Fruit fly (Drosophila melanogaster) whole organism, embryonic: ENCODE results near the gene CG10750.

Experiments
- BEAF-32 ChIP-seq: fragments of 200-800 bp; sonication (Bioruptor generic); optimal IDR thresholded peaks from 3 replicates; lab custom pipeline; 2017; ENCODE audit warnings: missing biosample characterization, missing genetic modification characterization, mild to moderate bottlenecking, moderate library complexity, missing genetic modification reagents
- CG1024 ChIP-seq: fragments of 200-800 bp; sonication (Bioruptor generic); IDR thresholded peaks from 2 replicates; pipeline ENCODE4 v1.3.6; 2022; ENCODE audit warnings: missing biosample characterization, missing genetic modification characterization
- CG10959 ChIP-seq: fragments of 200-800 bp; sonication (Bioruptor generic); IDR thresholded peaks from 2 replicates; pipeline ENCODE4 v1.3.6; 2022; ENCODE audit warnings: missing biosample characterization, missing genetic modification characterization
- CG10979 ChIP-seq: fragments of 200-800 bp; sonication (Bioruptor generic); optimal IDR thresholded peaks from 2 replicates; lab custom pipeline; 2018; ENCODE audit warnings: missing biosample characterization, mild to moderate bottlenecking, missing genetic modification characterization, moderate library complexity
- CG11093 ChIP-seq: fragments of 200-800 bp; sonication (Bioruptor generic); IDR thresholded peaks from 3 replicates; pipeline ENCODE4 v1.3.6; 2022; ENCODE audit warnings: missing biosample characterization, missing genetic modification characterization
- CG12942 ChIP-seq: fragments of 200-800 bp; sonication (Bioruptor generic); optimal IDR thresholded peaks from 3 replicates; lab custom pipeline; 2016; ENCODE audit warnings: missing biosample characterization, missing genetic modification characterization
- CG13296 ChIP-seq: fragments of 200-800 bp; sonication (Bioruptor generic); optimal IDR thresholded peaks from 3 replicates; lab custom pipeline; 2018; ENCODE audit warnings: missing biosample characterization, mild to moderate bottlenecking, missing genetic modification characterization
- CG13775 ChIP-seq: fragments of 200-800 bp; sonication (Bioruptor generic); optimal IDR thresholded peaks from 3 replicates; lab custom pipeline; 2017; ENCODE audit warnings: missing biosample characterization, mild to moderate bottlenecking, missing genetic modification characterization
- CG15479 ChIP-seq: fragments of 200-800 bp; sonication (Bioruptor generic); optimal IDR thresholded peaks from 3 replicates; lab custom pipeline; 2019; ENCODE audit warnings: missing biosample characterization, mild to moderate bottlenecking, missing genetic modification characterization, moderate library complexity
- CG16815 ChIP-seq: fragments of 200-800 bp; sonication (Bioruptor generic); optimal IDR thresholded peaks from 3 replicates; lab custom pipeline; 2017; ENCODE audit warnings: missing biosample characterization, mild to moderate bottlenecking, missing genetic modification characterization
- CG17568 ChIP-seq: fragments of 200-800 bp; sonication (Bioruptor generic); optimal IDR thresholded peaks from 2 replicates; lab custom pipeline; 2018; ENCODE audit warnings: missing biosample characterization, mild to moderate bottlenecking, missing genetic modification characterization, moderate library complexity
- CG17802 ChIP-seq: fragments of 200-800 bp; sonication (Bioruptor generic); optimal IDR thresholded peaks from 2 replicates; lab custom pipeline; 2018; ENCODE audit warnings: missing biosample characterization, mild to moderate bottlenecking, missing genetic modification characterization, moderate library complexity
- CG3163 ChIP-seq: fragments of 200-800 bp; sonication (Bioruptor generic); optimal IDR thresholded peaks from 3 replicates; lab custom pipeline; 2016; ENCODE audit warnings: missing biosample characterization, missing genetic modification characterization
- CG34224 ChIP-seq: fragments of 200-800 bp; sonication (Bioruptor generic); IDR thresholded peaks from 3 replicates; pipeline ENCODE4 v1.3.6; 2022; ENCODE audit warnings: missing biosample characterization, missing genetic modification characterization; ENCODE audit not compliant: partially characterized antibody
- CG4707 ChIP-seq: fragments of 200-800 bp; sonication (Bioruptor generic); optimal IDR thresholded peaks from 2 replicates; lab custom pipeline; 2018; ENCODE audit warnings: missing biosample characterization, mild to moderate bottlenecking, missing genetic modification characterization, moderate library complexity
- CG5245 ChIP-seq: fragments of 200-800 bp; sonication (Bioruptor generic); optimal IDR thresholded peaks from 3 replicates; lab custom pipeline; 2016; ENCODE audit warnings: missing biosample characterization, missing genetic modification characterization
- CG8478 ChIP-seq: fragments of >200 bp; optimal IDR thresholded peaks from 2 replicates; lab custom pipeline; 2018
- D19A ChIP-seq: fragments of 200-800 bp; optimal IDR thresholded peaks from 3 replicates; lab custom pipeline; 2019; ENCODE audit warnings: missing biosample characterization, mild to moderate bottlenecking, missing genetic modification characterization, moderate library complexity
- Dref ChIP-seq: fragments of 200-800 bp; sonication (Bioruptor generic); IDR thresholded peaks from 2 replicates; pipeline ENCODE4 v1.3.6; 2022; ENCODE audit warnings: missing biosample characterization, missing genetic modification characterization
- E2f1 ChIP-seq: fragments of 200-800 bp; sonication (Bioruptor generic); IDR thresholded peaks from 2 replicates; pipeline ENCODE4 v1.3.6; 2022; ENCODE audit warnings: missing biosample characterization, missing genetic modification characterization
- ERR ChIP-seq: fragments of 200-800 bp; sonication (Bioruptor generic); optimal IDR thresholded peaks from 2 replicates; lab custom pipeline; 2016; ENCODE audit warnings: missing biosample characterization, missing genetic modification characterization
- H15 ChIP-seq: fragments of 200-800 bp; sonication (Bioruptor generic); IDR thresholded peaks from 3 replicates; pipeline ENCODE4 v1.3.6; 2022; ENCODE audit warnings: missing biosample characterization, missing genetic modification characterization
- H2.0 ChIP-seq: fragments of 200-800 bp; sonication (Bioruptor generic); IDR thresholded peaks from 2 replicates; pipeline ENCODE4 v1.3.6; 2022; ENCODE audit warnings: missing biosample characterization, missing genetic modification characterization
- Hand ChIP-seq: fragments of 200-800 bp; sonication (Bioruptor generic); optimal IDR thresholded peaks from 2 replicates; lab custom pipeline; 2017; ENCODE audit warnings: mild to moderate bottlenecking, missing biosample characterization, missing genetic modification reagents, missing genetic modification characterization
- Hey ChIP-seq: fragments of 200-800 bp; sonication (Bioruptor generic); optimal IDR thresholded peaks from 3 replicates; lab custom pipeline; 2018; ENCODE audit warnings: missing biosample characterization, mild to moderate bottlenecking, missing genetic modification characterization
- HmgZ ChIP-seq: fragments of 200-800 bp; sonication (Bioruptor generic); optimal IDR thresholded peaks from 2 replicates; lab custom pipeline; 2018; ENCODE audit warnings: missing biosample characterization, mild to moderate bottlenecking, missing genetic modification characterization
- NFAT ChIP-seq: fragments of 200-800 bp; sonication (Bioruptor generic); IDR thresholded peaks from 2 replicates; pipeline ENCODE4 v1.3.6; 2022; ENCODE audit warnings: missing biosample characterization, missing genetic modification characterization
- Oli ChIP-seq: fragments of 200-800 bp; sonication (Bioruptor generic); optimal IDR thresholded peaks from 2 replicates; lab custom pipeline; 2018; ENCODE audit warnings: missing biosample characterization, mild to moderate bottlenecking, missing genetic modification characterization, moderate library complexity
- Rx ChIP-seq: fragments of 200-800 bp; sonication (Bioruptor generic); IDR thresholded peaks from 2 replicates; pipeline ENCODE4 v1.3.6; 2022; ENCODE audit warnings: missing biosample characterization, missing genetic modification characterization
- Sox100B ChIP-seq: fragments of 200-800 bp; sonication (Bioruptor generic); optimal IDR thresholded peaks from 3 replicates; lab custom pipeline; 2018; ENCODE audit warnings: missing biosample characterization, mild to moderate bottlenecking, missing genetic modification characterization
- ase ChIP-seq: fragments of 200-800 bp; sonication (Bioruptor generic); IDR thresholded peaks from 3 replicates; pipeline ENCODE4 v1.3.6; 2022; ENCODE audit warnings: missing biosample characterization, missing genetic modification characterization
- ash1 ChIP-seq: fragments of 200-800 bp; sonication (Bioruptor generic); optimal IDR thresholded peaks from 2 replicates; lab custom pipeline; 2018; ENCODE audit warnings: missing biosample characterization, mild to moderate bottlenecking, missing genetic modification characterization
- cas ChIP-seq: fragments of 200-800 bp; sonication (Bioruptor generic); IDR thresholded peaks from 2 replicates; pipeline ENCODE4 v1.3.6; 2022; ENCODE audit warnings: missing biosample characterization, missing genetic modification characterization
- danr ChIP-seq: fragments of 200-800 bp; sonication (Bioruptor generic); IDR thresholded peaks from 2 replicates; pipeline ENCODE4 v1.3.6; 2022; ENCODE audit warnings: missing biosample characterization, missing genetic modification characterization
- dpn ChIP-seq, 2 experiments: fragments of 200-800 bp; sonication (Bioruptor generic); optimal IDR thresholded peaks; 3 replicates each; lab custom pipeline; 2016; ENCODE audit warnings: missing biosample characterization in 2 of 2, missing genetic modification characterization in 2 of 2
- ftz-f1 ChIP-seq: fragments of 200-800 bp; sonication (Bioruptor generic); optimal IDR thresholded peaks from 2 replicates; lab custom pipeline; 2016; ENCODE audit warnings: missing biosample characterization, missing genetic modification characterization
- ind ChIP-seq: fragments of 200-800 bp; sonication (Bioruptor generic); optimal IDR thresholded peaks from 3 replicates; lab custom pipeline; 2016; ENCODE audit warnings: missing biosample characterization, missing genetic modification characterization
- luna ChIP-seq: fragments of 200-800 bp; sonication (Bioruptor generic); optimal IDR thresholded peaks from 2 replicates; lab custom pipeline; 2016; ENCODE audit warnings: missing biosample characterization, missing genetic modification characterization
- nau ChIP-seq: fragments of 200-800 bp; sonication (Bioruptor generic); optimal IDR thresholded peaks from 3 replicates; lab custom pipeline; 2017; ENCODE audit warnings: missing biosample characterization, mild to moderate bottlenecking, missing genetic modification characterization, missing genetic modification reagents
- nerfin-2 ChIP-seq: fragments of 200-800 bp; sonication (Bioruptor generic); IDR thresholded peaks from 2 replicates; pipeline ENCODE4 v1.3.6; 2022; ENCODE audit warnings: missing biosample characterization, missing genetic modification characterization; ENCODE audit not compliant: partially characterized antibody
- oc ChIP-seq: fragments of 200-800 bp; sonication (Bioruptor generic); optimal IDR thresholded peaks from 2 replicates; lab custom pipeline; 2018; ENCODE audit warnings: missing biosample characterization, mild to moderate bottlenecking, missing genetic modification characterization, moderate library complexity
- otp ChIP-seq: fragments of 200-800 bp; sonication (Bioruptor generic); IDR thresholded peaks from 3 replicates; pipeline ENCODE4, ENCODE4 v1.3.6; 2022; ENCODE audit warnings: missing biosample characterization, missing genetic modification characterization
- prd ChIP-seq, 3 experiments: fragments of >200 bp in 2 of 3; fragments of 200-800 bp in 1 of 3; sonication (Bioruptor generic) in 1 of 3; optimal IDR thresholded peaks in 2 of 3; IDR thresholded peaks in 1 of 3; 2 replicates in 2 of 3; 3 replicates in 1 of 3; pipeline versions ENCODE4 v1.3.6 to Lab custom; 2017 to 2022; ENCODE audit warnings: missing biosample characterization in 1 of 3, missing genetic modification characterization in 1 of 3
- psq ChIP-seq: fragments of 200-800 bp; sonication (Bioruptor generic); optimal IDR thresholded peaks from 2 replicates; lab custom pipeline; 2017; ENCODE audit warnings: missing biosample characterization, missing genetic modification characterization
- slp2 ChIP-seq: fragments of 200-800 bp; sonication (Bioruptor generic); optimal IDR thresholded peaks from 2 replicates; lab custom pipeline; 2016; ENCODE audit warnings: missing biosample characterization, missing genetic modification characterization
- tio ChIP-seq: fragments of 200-800 bp; sonication (Bioruptor generic); optimal IDR thresholded peaks from 2 replicates; lab custom pipeline; 2017; ENCODE audit warnings: missing biosample characterization, missing genetic modification characterization, inconsistent platforms
- toy ChIP-seq: fragments of 200-800 bp; sonication (Bioruptor generic); IDR thresholded peaks from 2 replicates; pipeline ENCODE4 v1.3.6; 2022; ENCODE audit warnings: missing biosample characterization, missing genetic modification characterization
- tup ChIP-seq: fragments of 200-800 bp; sonication (Bioruptor generic); optimal IDR thresholded peaks from 2 replicates; lab custom pipeline; 2016; ENCODE audit warnings: missing biosample characterization, mild to moderate bottlenecking, missing genetic modification characterization, moderate library complexity
- zfh1 ChIP-seq: fragments of 200-800 bp; sonication (Bioruptor generic); IDR thresholded peaks from 3 replicates; pipeline ENCODE4 v1.3.6; 2022; ENCODE audit warnings: missing biosample characterization, missing genetic modification characterization

The CG10750 gene

dm6 chr2L:19333972-19334371 is 33.9 kb downstream of the CG10750 start (continued):
- TF ChIP-seq oc (tag; lab: Kevin White, UChicago) (no peak), CG15479 (GFP tag; lab: Kevin White, UChicago) (peak; percentile 25), H15 (GFP tag; lab: Robert Waterston, UW) (no peak), ftz-f1 (GFP tag; lab: Kevin White, UChicago) (no peak), ash1 (GFP tag; lab: Kevin White, UChicago) (no peak), tup (GFP tag; lab: Kevin White, UChicago) (no peak)

DNA sequence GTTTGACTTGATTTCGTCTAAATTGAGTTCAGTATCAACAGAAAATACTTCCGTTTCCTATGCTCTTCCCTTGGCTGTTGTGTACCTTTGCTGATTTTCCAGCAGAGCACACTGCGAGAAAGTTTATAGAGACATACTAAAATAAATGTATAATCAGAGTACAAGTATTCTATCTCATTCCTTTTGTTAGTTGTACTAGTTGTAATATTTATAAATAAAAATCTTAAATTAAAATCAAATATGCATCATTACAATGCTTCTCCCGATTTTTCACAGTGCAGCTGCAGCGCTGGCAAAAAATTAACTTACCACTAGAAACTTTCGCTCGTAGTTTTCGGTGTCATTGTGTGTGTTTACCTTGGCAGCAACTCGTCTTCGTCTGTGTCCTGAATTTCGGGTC is 35.0 kb downstream of the CG10750 start:
- TF ChIP-seq slp2 (GFP tag; lab: Kevin White, UChicago) (no peak), CG1024 (GFP tag; lab: Robert Waterston, UW) (peak; percentile 43; the same call in 1 of the 2 replicates), HmgZ (tag; lab: Kevin White, UChicago) (no peak), Rx (GFP tag; lab: Robert Waterston, UW) (peak; percentile 36; the same call in 1 of the 2 replicates), luna (no peak), oc (tag; lab: Kevin White, UChicago) (no peak), CG13296 (peak; percentile 17), ase (0 out of 3 replicates have a peak, but pooled peaks have one; percentile 43), NFAT (GFP tag; lab: Robert Waterston, UW) (no peak), E2f1 (GFP tag; lab: Robert Waterston, UW) (peak; percentile 44), Dref (GFP tag; lab: Robert Waterston, UW) (no peak), CG34224 (GFP tag; lab: Robert Waterston, UW) (no peak), CG13775 (GFP tag; lab: Kevin White, UChicago) (peak; percentile 67), otp (no peak), ERR (no peak), toy (GFP tag; lab: Robert Waterston, UW) (no peak), D19A (tag; lab: Kevin White, UChicago) (peak; percentile 57), Hand (GFP tag; lab: Kevin White, UChicago) (peak; percentile 44), psq (GFP tag; lab: Kevin White, UChicago) (no peak), dpn (GFP tag; optimal IDR thresholded peaks at IDR 0.05; lab: Kevin White, UChicago) (peak in 1 of 2 experiments; percentile 40), ind (peak; percentile 35), cas (GFP tag; lab: Robert Waterston, UW) (no peak), Hey (tag; lab: Kevin White, UChicago) (no peak), CG10979 (peak; percentile 78), H2.0 (GFP tag; lab: Robert Waterston, UW) (0 out of 2 replicates have a peak, but pooled peaks have one; percentile 42), CG5245 (GFP tag; lab: Kevin White, UChicago) (peak; percentile 43), CG3163 (GFP tag; lab: Kevin White, UChicago) (no peak), CG10959 (peak; percentile 33; the same call in 1 of the 2 replicates), Sox100B (GFP tag; lab: Kevin White, UChicago) (peak; percentile 52), nerfin-2 (GFP tag; lab: Robert Waterston, UW) (no peak), zfh1 (GFP tag; lab: Robert Waterston, UW) (peak; percentile 77), nau (peak; percentile 37), danr (GFP tag; lab: Robert Waterston, UW) (no peak), CG8478 (lab: Kevin White, UChicago) (no peak), BEAF-32 (GFP tag; lab: Kevin White, UChicago) (no peak), CG17802 (tag; lab: Kevin White, UChicago) (no peak), CG17568 (peak; percentile 47), Oli (peak; percentile 59), CG11093 (GFP tag; lab: Robert Waterston, UW) (no peak), CG4707 (GFP tag; lab: Kevin White, UChicago) (no peak), prd (optimal IDR thresholded peaks at IDR 0.05; lab: Kevin White, UChicago) (no peak), prd (GFP tag; IDR thresholded peaks at IDR 0.05; lab: Robert Waterston, UW) (peak; percentile 91), tio (GFP tag; lab: Kevin White, UChicago) (peak; percentile 61), CG16815 (GFP tag; lab: Kevin White, UChicago) (peak; percentile 53), CG12942 (GFP tag; lab: Kevin White, UChicago) (peak; percentile 34)
